Worm (Caenorhabditis elegans) whole organism, L4/young adult: ENCODE data around the gene ifas-1.

Source experiments
- W03F9.2 ChIP-seq: fragments of 150-350 bp; optimal IDR thresholded peaks from 2 replicates; lab custom pipeline; 2014; ENCODE audit warnings: missing biosample characterization, missing genetic modification characterization
- dao-5 ChIP-seq: sonication (generic microtip); optimal IDR thresholded peaks from 2 replicates; lab custom pipeline; 2016; ENCODE audit warnings: missing genotype, missing genetic modification characterization, moderate library complexity, missing compliant biosample characterization
- him-1 ChIP-seq: sonication (generic microtip); optimal IDR thresholded peaks from 2 replicates; lab custom pipeline; 2016; ENCODE audit warnings: missing genotype, missing genetic modification reagents, missing genetic modification characterization, missing compliant biosample characterization

- TF ChIP-seq him-1 (tag; lab: Kevin White, UChicago) = no peak
- TF ChIP-seq W03F9.2 = no peak
- TF ChIP-seq dao-5 (tag; lab: Kevin White, UChicago) = no peak
Observed at ce11 chrII:3641197-3641596, 47.3 kb downstream of the ifas-1 start, which contains the start of gene M151.1.
